Worm (Caenorhabditis elegans): ENCODE data around the gene rab-6.1.

ce11 chrIII:8973826-8974225 is 31.9 kb downstream of the rab-6.1 start, which contains the start of gene R08D7.5:
- TF ChIP-seq W03F9.2 (tag; optimal IDR thresholded peaks at IDR 0.05) (no peak), him-1 (tag; optimal IDR thresholded peaks at IDR 0.05) (no peak)

All from whole organism, L4/young adult.